Fruit fly (Drosophila melanogaster) Kc167 (cell line): Measurements from ENCODE around the gene SrpRbeta.

Source experiments
- Myc ChIP-seq: fragments of >200 bp; optimal IDR thresholded peaks from 2 replicates; lab custom pipeline; 2017; ENCODE audit warnings: missing external identifiers
- Sin3A ChIP-seq: fragments of >200 bp; optimal IDR thresholded peaks from 2 replicates; lab custom pipeline; 2018; ENCODE audit warnings: missing external identifiers
- h ChIP-seq: fragments of >200 bp; optimal IDR thresholded peaks from 3 replicates; lab custom pipeline; 2018; ENCODE audit warnings: missing external identifiers
- insv ChIP-seq: fragments of >200 bp; optimal IDR thresholded peaks from 3 replicates; lab custom pipeline; 2018; ENCODE audit warnings: missing external identifiers
- psq ChIP-seq: fragments of >200 bp; optimal IDR thresholded peaks from 2 replicates; lab custom pipeline; 2017; ENCODE audit warnings: missing external identifiers
- ttk ChIP-seq: sonication (Bioruptor generic); optimal IDR thresholded peaks from 2 replicates; lab custom pipeline; 2017; ENCODE audit warnings: missing external identifiers

SrpRbeta gene

DNA sequence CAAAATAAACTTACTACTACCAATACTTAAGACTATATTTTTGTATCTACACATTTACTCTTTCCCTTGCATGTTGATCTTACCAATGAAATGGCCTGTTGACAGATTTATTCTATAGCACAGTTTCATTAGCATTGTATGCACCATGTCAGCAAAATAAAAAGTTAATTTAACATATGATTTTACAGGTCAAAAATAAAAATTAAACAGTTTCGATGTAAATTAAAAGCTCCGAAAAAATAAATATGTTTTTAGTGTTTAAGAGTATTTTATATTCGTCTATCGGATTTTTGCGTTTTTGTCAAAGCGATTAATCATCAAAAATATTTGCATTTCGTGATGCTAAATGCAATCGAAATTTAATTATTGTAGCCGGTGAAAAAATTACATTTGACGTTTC is 28.3 kb upstream of the SrpRbeta start:
- TF ChIP-seq Myc (lab: Kevin White, UChicago) (no peak), Sin3A (lab: Kevin White, UChicago) (no peak), ttk (lab: Kevin White, UChicago) (no peak), h (lab: Kevin White, UChicago) (no peak), psq (no peak), insv (lab: Kevin White, UChicago) (no peak)

- TF ChIP-seq psq (no peak), insv (lab: Kevin White, UChicago) (no peak), Sin3A (lab: Kevin White, UChicago) (no peak), h (lab: Kevin White, UChicago) (no peak), ttk (lab: Kevin White, UChicago) (no peak)
Observed at dm6 chr3L:8746519-8746918, 26.5 kb upstream of the SrpRbeta start.

DNA sequence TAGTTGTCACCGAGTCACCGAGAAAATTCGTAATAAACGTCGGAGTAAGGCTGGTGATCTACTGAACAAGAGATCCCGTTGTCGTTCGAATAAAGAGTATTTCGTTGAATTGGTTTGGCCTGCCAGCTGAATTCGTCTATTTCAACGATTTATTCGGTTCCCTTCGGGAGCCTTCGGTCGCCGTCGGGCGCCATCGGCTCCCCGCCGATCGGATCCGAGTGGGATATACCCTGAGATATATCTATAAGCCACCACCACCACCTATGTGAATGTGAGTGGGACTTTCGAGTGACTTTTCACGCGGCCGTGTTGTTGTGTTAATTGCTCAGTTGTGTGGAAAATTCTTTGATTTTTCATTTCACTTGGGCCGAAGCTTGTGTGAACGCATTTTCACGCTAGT is 25.2 kb upstream of the SrpRbeta start, which contains the start of gene Prm:
Gene Prm, minus strand, starts transcription at position 101 of the 400 bp plus-strand sequence.
- TF ChIP-seq ttk (lab: Kevin White, UChicago) (no peak), Myc (lab: Kevin White, UChicago) (no peak), Sin3A (lab: Kevin White, UChicago) (no peak), h (lab: Kevin White, UChicago) (no peak), psq (no peak), insv (lab: Kevin White, UChicago) (no peak)

dm6 chr3L:8741051-8741468 is 21.0 kb upstream of the SrpRbeta start:
- TF ChIP-seq insv (lab: Kevin White, UChicago): no peak
- TF ChIP-seq Myc (lab: Kevin White, UChicago): no peak
- no peak for TF ChIP-seq ttk (lab: Kevin White, UChicago)
- no peak for TF ChIP-seq psq
- no peak for TF ChIP-seq h (lab: Kevin White, UChicago)
- no peak for TF ChIP-seq Sin3A (lab: Kevin White, UChicago)

DNA sequence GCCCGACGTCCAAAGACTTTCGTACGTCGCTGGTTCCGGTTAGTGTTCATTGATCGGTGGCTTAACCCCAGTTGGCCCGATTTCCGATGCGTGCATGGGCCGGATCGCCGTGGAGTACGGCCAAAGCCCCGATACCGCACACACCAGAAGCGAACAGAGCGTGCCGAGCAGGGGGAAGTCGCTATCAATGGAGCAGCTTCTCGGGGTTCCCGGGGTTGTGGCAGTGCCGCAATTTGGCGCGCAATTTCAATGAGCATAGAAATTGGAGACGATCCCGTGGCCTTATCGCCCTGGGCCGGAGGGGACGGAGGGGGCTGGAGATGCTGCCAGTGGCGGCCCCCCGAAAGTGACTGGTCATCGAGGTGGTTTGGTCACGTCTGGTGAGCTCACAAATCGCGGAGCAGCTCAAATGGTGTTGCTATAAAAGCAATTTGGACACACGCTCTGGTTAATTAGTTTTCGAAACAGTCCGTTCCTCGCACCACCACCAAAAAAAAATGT is 11.5 kb upstream of the SrpRbeta start, which contains the start of gene Cp16:
Gene Cp16, plus strand, starts transcription at position 451 of the 501 bp plus-strand sequence.
- TF ChIP-seq psq (no peak), ttk (lab: Kevin White, UChicago) (no peak), h (lab: Kevin White, UChicago) (no peak), Sin3A (lab: Kevin White, UChicago) (no peak), Myc (lab: Kevin White, UChicago) (no peak), insv (lab: Kevin White, UChicago) (no peak)

- TF ChIP-seq Sin3A (lab: Kevin White, UChicago) (no peak), psq (no peak), insv (lab: Kevin White, UChicago) (no peak), Myc (lab: Kevin White, UChicago) (no peak), h (lab: Kevin White, UChicago) (no peak), ttk (lab: Kevin White, UChicago) (no peak)
Observed at dm6 chr3L:8729565-8729964, 9.5 kb upstream of the SrpRbeta start, which contains the start of gene Cp19. Gene Cp19, plus strand, starts transcription at chr3L:8729865.

dm6 chr3L:8728181-8728580 is 8.2 kb upstream of the SrpRbeta start, which contains the start of gene Cp15:
Gene Cp15, plus strand, starts transcription at chr3L:8728481.
- TF ChIP-seq ttk (lab: Kevin White, UChicago) (no peak), h (lab: Kevin White, UChicago) (no peak), psq (no peak), insv (lab: Kevin White, UChicago) (no peak), Myc (lab: Kevin White, UChicago) (no peak), Sin3A (lab: Kevin White, UChicago) (no peak)

DNA sequence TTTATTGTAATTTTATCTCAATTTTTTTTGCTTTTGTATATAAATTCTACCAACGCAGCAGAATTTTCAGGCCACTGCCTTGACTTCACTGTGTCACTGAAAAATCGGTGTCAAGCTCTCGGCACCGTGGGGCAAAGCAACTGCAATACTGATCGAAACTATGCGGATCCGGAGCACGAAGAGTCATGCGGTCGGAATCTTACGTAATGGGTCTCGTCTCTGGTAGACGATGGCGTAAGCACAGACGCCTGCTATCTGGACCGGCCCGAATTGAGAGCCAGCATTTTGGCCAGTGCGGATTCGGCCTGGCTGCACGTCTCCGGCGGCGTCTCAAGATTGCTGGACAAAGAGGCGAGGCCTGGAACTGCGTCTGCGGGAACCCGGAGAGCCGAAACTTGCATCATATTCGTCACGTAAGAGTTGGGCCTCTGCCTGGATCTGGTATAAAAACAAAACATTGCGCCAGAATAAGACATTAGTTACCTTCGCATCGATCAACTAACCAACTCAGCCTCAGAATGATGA is 6.4 kb upstream of the SrpRbeta start, which contains the start of gene Cp18:
Gene Cp18, plus strand, starts transcription at position 475 of the 525 bp plus-strand sequence.
- no peak for TF ChIP-seq ttk (lab: Kevin White, UChicago)
- TF ChIP-seq h (lab: Kevin White, UChicago): no peak
- no peak for TF ChIP-seq Myc (lab: Kevin White, UChicago)
- TF ChIP-seq insv (lab: Kevin White, UChicago): no peak
- TF ChIP-seq Sin3A (lab: Kevin White, UChicago): no peak
- TF ChIP-seq psq: no peak

- TF ChIP-seq Myc (lab: Kevin White, UChicago) (no peak), Sin3A (lab: Kevin White, UChicago) (no peak)
Observed at dm6 chr3L:8725674-8726073, 5.6 kb upstream of the SrpRbeta start, which contains the start of gene CG43965. Gene CG43965, minus strand, starts transcription at chr3L:8725774.

DNA sequence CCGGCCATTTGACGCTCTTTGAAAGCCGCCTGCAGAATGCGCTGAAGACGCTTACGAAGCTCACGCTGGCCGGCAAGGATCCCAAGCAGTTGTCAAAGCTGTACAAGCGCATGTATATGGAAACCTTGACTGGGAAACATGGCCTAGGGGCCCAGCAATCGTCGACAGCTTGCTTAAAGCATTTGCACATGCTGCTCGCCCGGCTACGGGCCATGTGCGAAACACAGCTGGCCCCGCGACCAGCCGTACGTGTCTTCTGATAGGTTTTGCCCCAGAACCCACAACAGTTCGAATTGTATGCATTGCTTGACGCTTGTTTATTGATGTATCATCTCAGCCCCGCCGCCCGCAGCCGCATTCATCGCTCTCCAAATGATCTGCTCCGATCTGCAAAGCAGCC is 5.2 kb upstream of the SrpRbeta start:
- TF ChIP-seq Sin3A (lab: Kevin White, UChicago) (no peak), ttk (lab: Kevin White, UChicago) (no peak), Myc (lab: Kevin White, UChicago) (no peak), h (lab: Kevin White, UChicago) (no peak), insv (lab: Kevin White, UChicago) (no peak), psq (no peak)

DNA sequence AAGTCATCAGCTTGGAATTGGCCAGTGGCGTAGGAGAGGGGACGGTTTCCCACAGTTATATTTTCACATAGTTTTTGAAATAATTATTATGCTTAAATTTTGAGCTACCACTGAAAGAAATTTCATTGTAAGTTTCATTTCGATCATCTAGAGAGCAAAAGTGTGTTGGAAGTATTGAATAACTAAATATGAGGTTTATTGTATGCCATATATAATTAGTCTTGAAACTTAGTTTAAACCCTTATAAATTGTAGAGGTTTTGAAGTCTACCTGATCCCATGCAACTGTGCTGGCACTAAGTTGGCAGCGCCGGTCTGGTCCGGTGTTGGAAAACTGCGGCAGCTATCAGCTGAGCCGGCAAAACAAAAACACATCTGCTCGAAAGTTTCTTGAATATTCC is 1.1 kb upstream of the SrpRbeta start, which contains the start of the genes CG32022 and CG6511:
Gene CG32022, minus strand, starts transcription at position 128 of the 400 bp plus-strand sequence.
Gene CG6511, plus strand, starts transcription at position 180 of the 400 bp plus-strand sequence.
- TF ChIP-seq h (lab: Kevin White, UChicago) (no peak), ttk (lab: Kevin White, UChicago) (no peak), psq (no peak), Myc (lab: Kevin White, UChicago) (no peak), Sin3A (lab: Kevin White, UChicago) (no peak), insv (lab: Kevin White, UChicago) (no peak)

- TF ChIP-seq insv (lab: Kevin White, UChicago): no peak
- TF ChIP-seq h (lab: Kevin White, UChicago): no peak
- TF ChIP-seq Sin3A (lab: Kevin White, UChicago): no peak
- no peak for TF ChIP-seq Myc (lab: Kevin White, UChicago)
Observed at dm6 chr3L:8718602-8719001, 1.4 kb downstream of the SrpRbeta start.
